Worm (Caenorhabditis elegans) whole organism, L4 larva: ENCODE measurements around the gene F17E9.15.

ENCODE experiments used
- aly-2 ChIP-seq: sonication (generic microtip); optimal IDR thresholded peaks from 2 replicates; lab custom pipeline; 2018; ENCODE audit warnings: missing biosample characterization, missing genetic modification characterization
- fos-1 ChIP-seq: fragments of 150-350 bp; optimal IDR thresholded peaks from 2 replicates; lab custom pipeline; 2014; ENCODE audit warnings: missing biosample characterization, missing genetic modification characterization
- lin-13 ChIP-seq: fragments of 150-350 bp; optimal IDR thresholded peaks from 2 replicates; lab custom pipeline; 2014; ENCODE audit warnings: missing biosample characterization, missing genetic modification reagents, missing genetic modification characterization
- lsy-2 ChIP-seq, 2 experiments: fragments of 150-350 bp in 1 of 2; sonication (generic microtip) in 1 of 2; optimal IDR thresholded peaks; 2 replicates each; lab custom pipeline; 2014 to 2017; ENCODE audit warnings: missing biosample characterization in 2 of 2, missing genetic modification characterization in 2 of 2
- nhr-237 ChIP-seq: sonication (generic microtip); optimal IDR thresholded peaks from 2 replicates; lab custom pipeline; 2017; ENCODE audit warnings: missing biosample characterization, missing genetic modification characterization
- nhr-77 ChIP-seq: fragments of 150-350 bp; optimal IDR thresholded peaks from 2 replicates; lab custom pipeline; 2014; ENCODE audit warnings: missing biosample characterization, missing genetic modification characterization
- pha-4 ChIP-seq, 2 experiments: fragments of 150-350 bp in 1 of 2; fragments of 200-800 bp in 1 of 2; sonication (Bioruptor generic) in 1 of 2; IDR thresholded peaks in 1 of 2; optimal IDR thresholded peaks in 1 of 2; 2 replicates each; pipeline versions ENCODE4 v1.3.6 to Lab custom; 2014 to 2022; ENCODE audit warnings: missing genetic modification characterization in 2 of 2, missing genetic modification reagents in 2 of 2, missing biosample characterization in 1 of 2, missing compliant biosample characterization in 1 of 2
- unc-130 ChIP-seq: sonication (generic microtip); optimal IDR thresholded peaks from 2 replicates; lab custom pipeline; 2016; ENCODE audit warnings: missing genetic modification reagents, missing genetic modification characterization, missing compliant biosample characterization
- unc-62 ChIP-seq, 3 experiments: fragments of 150-350 bp in 1 of 3; sonication (generic microtip); optimal IDR thresholded peaks in 2 of 3; peaks in 1 of 3; 1 replicate in 1 of 3; 2 replicates in 2 of 3; lab custom pipeline; 2014 to 2017; ENCODE audit warnings: missing biosample characterization in 3 of 3, missing genetic modification characterization in 3 of 3, missing genetic modification reagents in 3 of 3, missing genotype in 1 of 3
- zag-1 ChIP-seq: fragments of 150-350 bp; optimal IDR thresholded peaks from 2 replicates; lab custom pipeline; 2014; ENCODE audit warnings: missing biosample characterization, missing genetic modification characterization

DNA sequence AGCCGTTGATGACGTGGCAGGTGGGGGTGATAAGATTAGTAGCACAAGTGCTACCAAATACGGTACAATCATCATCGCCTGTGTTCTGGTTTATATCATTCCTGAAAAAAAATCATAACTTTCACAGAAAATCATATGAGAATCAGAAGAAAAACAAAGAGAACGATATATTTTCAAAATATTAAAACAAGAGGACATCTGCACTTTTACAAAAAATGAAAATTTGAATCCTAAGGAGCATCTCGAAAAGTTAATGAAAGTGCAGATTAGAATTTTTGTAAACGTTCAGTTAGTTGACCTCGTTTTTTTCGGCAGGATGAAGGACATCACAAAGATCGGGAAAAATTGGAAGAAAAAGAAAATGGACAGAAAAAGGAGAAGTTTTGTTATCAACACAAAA, 34.4 kb upstream of the F17E9.15 start, which contains the start of gene F35H10.10:
- TF ChIP-seq aly-2 (tag; lab: Kevin White, UChicago) (no peak), zag-1 (tag; lab: Kevin White, UChicago) (no peak), nhr-77 (tag; lab: Kevin White, UChicago) (no peak), pha-4 (GFP tag; IDR thresholded peaks at IDR 0.05; lab: Robert Waterston, UW) (no peak), pha-4 (tag; optimal IDR thresholded peaks at IDR 0.05; lab: Kevin White, UChicago) (no peak), lin-13 (GFP tag; lab: Kevin White, UChicago) (no peak), lsy-2 (tag; optimal IDR thresholded peaks at IDR 0.05; lab: Kevin White, UChicago) (no peak), fos-1 (tag; lab: Kevin White, UChicago) (no peak), nhr-237 (tag; lab: Kevin White, UChicago) (no peak), unc-130 (GFP tag; lab: Kevin White, UChicago) (no peak), unc-62 (GFP tag; optimal IDR thresholded peaks at IDR 0.05 in 1 of 2; lab: Kevin White, UChicago) (no peak), unc-62 (tag; optimal IDR thresholded peaks at IDR 0.05; lab: Kevin White, UChicago) (no peak)
